Fruit fly (Drosophila melanogaster) whole organism, prepupa: Measurements from ENCODE around the gene CG18754.

Source experiments
- Blimp-1 ChIP-seq: fragments of 200-800 bp; sonication (Bioruptor generic); optimal IDR thresholded peaks from 3 replicates; lab custom pipeline; 2017; ENCODE audit warnings: missing biosample characterization, missing genetic modification characterization, mild to moderate bottlenecking, moderate library complexity, missing genetic modification reagents
- CG10631 ChIP-seq: fragments of 200-800 bp; sonication (Bioruptor generic); optimal IDR thresholded peaks from 2 replicates; lab custom pipeline; 2016; ENCODE audit warnings: missing biosample characterization, missing genetic modification characterization
- CG10669 ChIP-seq: fragments of 200-800 bp; sonication (Bioruptor generic); optimal IDR thresholded peaks from 3 replicates; lab custom pipeline; 2018; ENCODE audit warnings: missing biosample characterization, mild to moderate bottlenecking, missing genetic modification characterization, moderate library complexity
- CG11294 ChIP-seq: fragments of 200-800 bp; sonication (Bioruptor generic); IDR thresholded peaks from 2 replicates; pipeline ENCODE4 v1.3.6; 2022; ENCODE audit warnings: missing biosample characterization, missing genetic modification characterization
- CG11762 ChIP-seq: fragments of 200-800 bp; sonication (Bioruptor generic); optimal IDR thresholded peaks from 3 replicates; lab custom pipeline; 2016; ENCODE audit warnings: missing biosample characterization, missing genetic modification characterization; ENCODE audit not compliant: insufficient read depth
- CG15336 ChIP-seq: fragments of 200-800 bp; sonication (Bioruptor generic); IDR thresholded peaks from 2 replicates; pipeline ENCODE4 v1.3.6; 2022; ENCODE audit warnings: missing biosample characterization, missing genetic modification characterization
- CG1621 ChIP-seq: fragments of 200-800 bp; sonication (Bioruptor generic); optimal IDR thresholded peaks from 3 replicates; lab custom pipeline; 2018; ENCODE audit warnings: missing biosample characterization, mild to moderate bottlenecking, missing genetic modification characterization
- CG16779 ChIP-seq: fragments of 200-800 bp; sonication (Bioruptor generic); optimal IDR thresholded peaks from 3 replicates; lab custom pipeline; 2017; ENCODE audit warnings: missing biosample characterization, mild to moderate bottlenecking, missing genetic modification characterization
- CG3032 ChIP-seq: fragments of 200-800 bp; optimal IDR thresholded peaks from 2 replicates; lab custom pipeline; 2019; ENCODE audit warnings: missing biosample characterization, mild to moderate bottlenecking, missing genetic modification characterization, moderate library complexity
- CG31627 ChIP-seq: fragments of 200-800 bp; sonication (Bioruptor generic); optimal IDR thresholded peaks from 3 replicates; lab custom pipeline; 2016; ENCODE audit warnings: missing biosample characterization, missing genetic modification characterization
- CG32006 ChIP-seq: fragments of 200-800 bp; sonication (Bioruptor generic); optimal IDR thresholded peaks from 3 replicates; lab custom pipeline; 2017; ENCODE audit warnings: missing biosample characterization, mild to moderate bottlenecking, missing genetic modification characterization
- CG3919 ChIP-seq: fragments of 200-800 bp; sonication (Bioruptor generic); optimal IDR thresholded peaks from 3 replicates; lab custom pipeline; 2016; ENCODE audit warnings: missing biosample characterization, missing genetic modification characterization
- CG4318 ChIP-seq: fragments of 200-800 bp; sonication (Bioruptor generic); optimal IDR thresholded peaks from 3 replicates; lab custom pipeline; 2017; ENCODE audit warnings: missing biosample characterization, mild to moderate bottlenecking, missing genetic modification characterization
- CG6163 ChIP-seq: fragments of 200-800 bp; sonication (Bioruptor generic); IDR thresholded peaks from 3 replicates; pipeline ENCODE4 v1.3.6; 2022; ENCODE audit warnings: missing biosample characterization, missing genetic modification characterization
- CG6276 ChIP-seq: fragments of 200-800 bp; sonication (Bioruptor generic); optimal IDR thresholded peaks from 2 replicates; lab custom pipeline; 2017; ENCODE audit warnings: missing biosample characterization, mild to moderate bottlenecking, missing genetic modification characterization
- CG6792 ChIP-seq: fragments of 200-800 bp; sonication (Bioruptor generic); optimal IDR thresholded peaks from 3 replicates; lab custom pipeline; 2016; ENCODE audit warnings: missing biosample characterization, missing genetic modification characterization
- CG6808 ChIP-seq: fragments of 200-800 bp; sonication (Bioruptor generic); optimal IDR thresholded peaks from 3 replicates; lab custom pipeline; 2017; ENCODE audit warnings: missing biosample characterization, missing genetic modification characterization, mild to moderate bottlenecking, moderate library complexity, missing genetic modification reagents
- CG6854 ChIP-seq: fragments of 200-800 bp; sonication (Bioruptor generic); optimal IDR thresholded peaks from 2 replicates; lab custom pipeline; 2017; ENCODE audit warnings: missing biosample characterization, mild to moderate bottlenecking, missing genetic modification characterization
- CG7368 ChIP-seq: fragments of 200-800 bp; sonication (Bioruptor generic); optimal IDR thresholded peaks from 3 replicates; lab custom pipeline; 2016; ENCODE audit warnings: missing biosample characterization, missing genetic modification characterization
- CG8119 ChIP-seq: fragments of 200-800 bp; sonication (Bioruptor generic); IDR thresholded peaks from 3 replicates; pipeline ENCODE4 v1.3.6; 2022; ENCODE audit warnings: missing biosample characterization, missing genetic modification characterization
- CG8632 ChIP-seq: fragments of 200-800 bp; sonication (Bioruptor generic); optimal IDR thresholded peaks from 3 replicates; lab custom pipeline; 2016; ENCODE audit warnings: missing biosample characterization, missing genetic modification characterization
- CG9139 ChIP-seq: fragments of 200-800 bp; sonication (Bioruptor generic); optimal IDR thresholded peaks from 3 replicates; lab custom pipeline; 2017; ENCODE audit warnings: missing biosample characterization, mild to moderate bottlenecking, missing genetic modification characterization
- Eip78C ChIP-seq: fragments of 200-800 bp; sonication (Bioruptor generic); peaks from one replicate; lab custom pipeline; 2016; ENCODE audit warnings: missing biosample characterization, missing genetic modification characterization
- Ets21C ChIP-seq: fragments of 200-800 bp; sonication (Bioruptor generic); optimal IDR thresholded peaks from 3 replicates; lab custom pipeline; 2016; ENCODE audit warnings: missing biosample characterization, missing genetic modification characterization
- Ets96B ChIP-seq: fragments of 200-800 bp; optimal IDR thresholded peaks from 2 replicates; lab custom pipeline; 2019; ENCODE audit warnings: missing biosample characterization, mild to moderate bottlenecking, missing genetic modification characterization, moderate library complexity
- Gug ChIP-seq: fragments of 200-800 bp; sonication (Bioruptor generic); IDR thresholded peaks from 2 replicates; pipeline ENCODE4 v1.3.6; 2022; ENCODE audit warnings: missing biosample characterization, missing genetic modification characterization
- Hr39 ChIP-seq: fragments of 200-800 bp; sonication (Bioruptor generic); optimal IDR thresholded peaks from 2 replicates; lab custom pipeline; 2016; ENCODE audit warnings: missing biosample characterization, missing genetic modification characterization
- Hr4 ChIP-seq: fragments of 200-800 bp; sonication (Bioruptor generic); optimal IDR thresholded peaks from 3 replicates; lab custom pipeline; 2016; ENCODE audit warnings: missing biosample characterization, missing genetic modification characterization
- Lpt ChIP-seq: fragments of 200-800 bp; sonication (Bioruptor generic); optimal IDR thresholded peaks from 3 replicates; lab custom pipeline; 2016; ENCODE audit warnings: missing biosample characterization, missing genetic modification characterization
- OdsH ChIP-seq: fragments of 200-800 bp; sonication (Bioruptor generic); optimal IDR thresholded peaks from 3 replicates; lab custom pipeline; 2016; ENCODE audit warnings: missing biosample characterization, missing genetic modification characterization
- Smox ChIP-seq: fragments of 200-800 bp; sonication (Bioruptor generic); optimal IDR thresholded peaks from 3 replicates; lab custom pipeline; 2016; ENCODE audit warnings: missing biosample characterization, missing genetic modification characterization
- Sox102F ChIP-seq: fragments of 200-800 bp; sonication (Bioruptor generic); optimal IDR thresholded peaks from 2 replicates; lab custom pipeline; 2016; ENCODE audit warnings: missing biosample characterization, mild to moderate bottlenecking, missing genetic modification characterization
- Sox14 ChIP-seq: fragments of 200-800 bp; sonication (Bioruptor generic); optimal IDR thresholded peaks from 3 replicates; lab custom pipeline; 2016; ENCODE audit warnings: missing biosample characterization, missing genetic modification characterization
- Sox15 ChIP-seq: fragments of 200-800 bp; sonication (Bioruptor generic); optimal IDR thresholded peaks from 3 replicates; lab custom pipeline; 2016; ENCODE audit warnings: missing biosample characterization, missing genetic modification characterization
- achi ChIP-seq: fragments of 200-800 bp; sonication (Bioruptor generic); optimal IDR thresholded peaks from 3 replicates; lab custom pipeline; 2016; ENCODE audit warnings: missing biosample characterization, missing genetic modification characterization
- acj6 ChIP-seq: fragments of 200-800 bp; sonication (Bioruptor generic); optimal IDR thresholded peaks from 3 replicates; lab custom pipeline; 2016; ENCODE audit warnings: missing biosample characterization, missing genetic modification characterization
- cyc ChIP-seq: fragments of 200-800 bp; sonication (Bioruptor generic); optimal IDR thresholded peaks from 3 replicates; lab custom pipeline; 2016; ENCODE audit warnings: missing biosample characterization, missing genetic modification characterization
- dac ChIP-seq: fragments of 200-800 bp; sonication (Bioruptor generic); optimal IDR thresholded peaks from 2 replicates; lab custom pipeline; 2017; ENCODE audit warnings: missing biosample characterization, mild to moderate bottlenecking, missing genetic modification characterization
- dsx ChIP-seq: fragments of 200-800 bp; optimal IDR thresholded peaks from 3 replicates; lab custom pipeline; 2019; ENCODE audit warnings: missing biosample characterization, mild to moderate bottlenecking, missing genetic modification characterization, moderate library complexity; ENCODE audit not compliant: poor library complexity, severe bottlenecking
- eg ChIP-seq: fragments of 200-800 bp; sonication (Bioruptor generic); IDR thresholded peaks from 3 replicates; pipeline ENCODE4 v1.3.6; 2022; ENCODE audit warnings: missing biosample characterization, missing genetic modification characterization
- esn ChIP-seq: fragments of 200-800 bp; sonication (Bioruptor generic); optimal IDR thresholded peaks from 2 replicates; lab custom pipeline; 2016; ENCODE audit warnings: missing biosample characterization, mild to moderate bottlenecking, missing genetic modification characterization, moderate library complexity
- fd59A ChIP-seq: fragments of 200-800 bp; sonication (Bioruptor generic); optimal IDR thresholded peaks from 2 replicates; lab custom pipeline; 2017; ENCODE audit warnings: missing biosample characterization, mild to moderate bottlenecking, missing genetic modification characterization, missing genetic modification reagents
- fd85E ChIP-seq: fragments of 200-800 bp; sonication (Bioruptor generic); optimal IDR thresholded peaks from 3 replicates; lab custom pipeline; 2016; ENCODE audit warnings: missing biosample characterization, missing genetic modification characterization
- net ChIP-seq: fragments of 200-800 bp; sonication (Bioruptor generic); optimal IDR thresholded peaks from 3 replicates; lab custom pipeline; 2016; ENCODE audit warnings: missing biosample characterization, missing genetic modification characterization
- salr ChIP-seq, 2 experiments: fragments of 200-800 bp; sonication (Bioruptor generic); optimal IDR thresholded peaks; 3 replicates each; lab custom pipeline; 2016 to 2018; ENCODE audit warnings: missing biosample characterization in 2 of 2, missing genetic modification characterization in 2 of 2, mild to moderate bottlenecking in 1 of 2
- spab ChIP-seq: fragments of 200-800 bp; sonication (Bioruptor generic); optimal IDR thresholded peaks from 2 replicates; lab custom pipeline; 2017; ENCODE audit warnings: missing biosample characterization, mild to moderate bottlenecking, missing genetic modification characterization, missing genetic modification reagents
- ss ChIP-seq, 2 experiments: fragments of 200-800 bp; sonication (Bioruptor generic); optimal IDR thresholded peaks; 2 replicates in 1 of 2; 3 replicates in 1 of 2; lab custom pipeline; 2017 to 2018; ENCODE audit warnings: mild to moderate bottlenecking in 2 of 2, missing biosample characterization in 2 of 2, missing genetic modification characterization in 2 of 2, moderate library complexity in 1 of 2
- svp ChIP-seq: fragments of 200-800 bp; sonication (Bioruptor generic); peaks from one replicate; lab custom pipeline; 2016; ENCODE audit warnings: missing biosample characterization, missing genetic modification characterization
- topi ChIP-seq: fragments of 200-800 bp; sonication (Bioruptor generic); optimal IDR thresholded peaks from 3 replicates; lab custom pipeline; 2016; ENCODE audit warnings: missing biosample characterization, missing genetic modification characterization

The CG18754 gene

dm6 chr3R:23674369-23674768 is 9.5 kb upstream of the CG18754 start (continued):
- TF ChIP-seq Eip78C (GFP tag; lab: Kevin White, UChicago), result peak; percentile 86
- no peak for TF ChIP-seq CG10669
- TF ChIP-seq CG1621 (tag; lab: Kevin White, UChicago), result no peak
- TF ChIP-seq OdsH (GFP tag; lab: Kevin White, UChicago), result peak; percentile 35
- TF ChIP-seq CG16779 (tag; lab: Kevin White, UChicago), result no peak
- TF ChIP-seq Hr4, result peak; percentile 37
- TF ChIP-seq CG3919 (GFP tag; lab: Kevin White, UChicago), result peak; percentile 1
- peak; percentile 42 for TF ChIP-seq CG6792
- TF ChIP-seq Hr39, result peak; percentile 5
- no peak for TF ChIP-seq CG6854
- TF ChIP-seq Lpt (GFP tag; lab: Kevin White, UChicago), result no peak
- TF ChIP-seq Sox102F (GFP tag; lab: Kevin White, UChicago), result peak; percentile 42
- TF ChIP-seq CG32006, result peak; percentile 58
- peak; percentile 49 for TF ChIP-seq esn
- TF ChIP-seq Blimp-1 (GFP tag; lab: Kevin White, UChicago), result no peak
- peak; percentile 38 for TF ChIP-seq Smox
- no peak for TF ChIP-seq CG6808 (GFP tag; lab: Kevin White, UChicago)
- TF ChIP-seq CG8632 (GFP tag; lab: Kevin White, UChicago), result peak; percentile 22
- peak; percentile 29 for TF ChIP-seq topi (GFP tag; lab: Kevin White, UChicago)
- TF ChIP-seq Ets21C (GFP tag; lab: Kevin White, UChicago), result no peak
- no peak for TF ChIP-seq fd85E
- TF ChIP-seq Sox15 (GFP tag; lab: Kevin White, UChicago), result no peak
- TF ChIP-seq Sox14, result no peak
- peak; percentile 76 for TF ChIP-seq svp (GFP tag; lab: Kevin White, UChicago)
- TF ChIP-seq achi (GFP tag; lab: Kevin White, UChicago), result peak; percentile 19
- no peak for TF ChIP-seq CG9139
- TF ChIP-seq net (GFP tag; lab: Kevin White, UChicago), result peak; percentile 37
- no peak for TF ChIP-seq CG6276
- no peak for TF ChIP-seq spab
- TF ChIP-seq ss (GFP tag; optimal IDR thresholded peaks at IDR 0.05; lab: Kevin White, UChicago), result no peak
- no peak for TF ChIP-seq dsx (GFP tag; lab: Kevin White, UChicago)
- TF ChIP-seq dac (GFP tag; lab: Kevin White, UChicago), result peak; percentile 24
- TF ChIP-seq eg (GFP tag; lab: Robert Waterston, UW), result 0 out of 3 replicates have a peak, but pooled peaks have one; percentile 12
- TF ChIP-seq cyc, result no peak
- TF ChIP-seq CG4318, result no peak

- TF ChIP-seq acj6, result no peak
- no peak for TF ChIP-seq Ets96B (tag; lab: Kevin White, UChicago)
- no peak for TF ChIP-seq Ets21C (GFP tag; lab: Kevin White, UChicago)
- no peak for TF ChIP-seq CG3032
- TF ChIP-seq CG6163 (GFP tag; lab: Robert Waterston, UW), result no peak
- TF ChIP-seq CG6276, result peak; percentile 24
- TF ChIP-seq CG15336, result no peak; the same call in 1 of the 2 replicates
- no peak for TF ChIP-seq Hr39
- no peak for TF ChIP-seq CG8632 (GFP tag; lab: Kevin White, UChicago)
- TF ChIP-seq CG6854, result no peak
- TF ChIP-seq CG9139, result no peak
- no peak for TF ChIP-seq CG6792
- no peak for TF ChIP-seq salr (GFP tag; optimal IDR thresholded peaks at IDR 0.05; lab: Kevin White, UChicago)
- TF ChIP-seq CG16779 (tag; lab: Kevin White, UChicago), result no peak
- TF ChIP-seq Gug (GFP tag; lab: Robert Waterston, UW), result no peak
- no peak for TF ChIP-seq esn
- no peak for TF ChIP-seq dsx (GFP tag; lab: Kevin White, UChicago)
- TF ChIP-seq CG3919 (GFP tag; lab: Kevin White, UChicago), result peak; percentile 42
- TF ChIP-seq CG11762, result peak; percentile 10
- peak; percentile 8 for TF ChIP-seq cyc
- TF ChIP-seq CG31627 (GFP tag; lab: Kevin White, UChicago), result no peak
- TF ChIP-seq svp (GFP tag; lab: Kevin White, UChicago), result no peak
- no peak for TF ChIP-seq fd59A (GFP tag; lab: Kevin White, UChicago)
- TF ChIP-seq CG8119 (GFP tag; lab: Robert Waterston, UW), result no peak
- TF ChIP-seq Sox15 (GFP tag; lab: Kevin White, UChicago), result no peak
- no peak for TF ChIP-seq CG11294
- TF ChIP-seq CG10669, result no peak
- TF ChIP-seq fd85E, result no peak
- TF ChIP-seq CG7368 (GFP tag; lab: Kevin White, UChicago), result no peak
- TF ChIP-seq Hr4, result peak; percentile 20
- TF ChIP-seq CG10631 (GFP tag; lab: Kevin White, UChicago), result peak; percentile 36
- TF ChIP-seq CG1621 (tag; lab: Kevin White, UChicago), result no peak
- no peak for TF ChIP-seq Sox14
- peak; percentile 18 for TF ChIP-seq dac (GFP tag; lab: Kevin White, UChicago)
Measured at dm6 chr3R:23675646-23676045, 8.2 kb upstream of the CG18754 start.
